Worm (Caenorhabditis elegans) whole organism, dauer: Measurements from ENCODE around the gene K09C4.5.

Source experiments
- unc-62 ChIP-seq: sonication (generic microtip); optimal IDR thresholded peaks from 2 replicates; lab custom pipeline; 2017; ENCODE audit warnings: missing biosample characterization, missing genetic modification reagents, missing genetic modification characterization

Gene K09C4.5

DNA sequence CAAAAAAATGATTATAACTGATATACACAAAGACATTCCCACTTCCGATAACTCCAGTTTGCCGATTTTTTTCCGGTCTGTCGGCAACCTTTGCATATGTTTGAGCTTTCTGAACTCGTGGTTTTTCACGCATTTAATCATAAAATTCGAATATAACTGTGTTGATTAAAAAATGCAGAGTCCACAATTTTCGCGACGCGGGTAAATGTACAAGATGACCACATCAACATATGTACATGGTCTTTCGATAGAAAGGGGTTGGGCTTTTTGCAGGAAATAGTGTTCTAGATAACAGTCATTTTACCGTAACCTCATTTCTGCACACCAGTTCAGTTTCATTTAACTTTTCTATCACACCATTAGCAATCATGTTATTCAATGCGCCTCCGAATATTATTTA, at the start of gene K09C4.5:
K09C4.5 (plus strand) TSS at position 326 of the 400 bp plus-strand sequence.
- no peak for TF ChIP-seq unc-62 (GFP tag; lab: Kevin White, UChicago)

- no peak for TF ChIP-seq unc-62 (GFP tag; lab: Kevin White, UChicago)
Measured at ce11 chrX:3235358-3235816, 47.0 kb upstream of the K09C4.5 start, which contains the start of gene F28B4.3. Gene F28B4.3, minus strand, starts transcription at chrX:3235408.

ce11 chrX:3243614-3244013, 38.8 kb upstream of the K09C4.5 start, which contains the start of gene irg-7:
Gene irg-7, minus strand, starts transcription at chrX:3243636.
- TF ChIP-seq unc-62 (GFP tag; lab: Kevin White, UChicago), result no peak

DNA sequence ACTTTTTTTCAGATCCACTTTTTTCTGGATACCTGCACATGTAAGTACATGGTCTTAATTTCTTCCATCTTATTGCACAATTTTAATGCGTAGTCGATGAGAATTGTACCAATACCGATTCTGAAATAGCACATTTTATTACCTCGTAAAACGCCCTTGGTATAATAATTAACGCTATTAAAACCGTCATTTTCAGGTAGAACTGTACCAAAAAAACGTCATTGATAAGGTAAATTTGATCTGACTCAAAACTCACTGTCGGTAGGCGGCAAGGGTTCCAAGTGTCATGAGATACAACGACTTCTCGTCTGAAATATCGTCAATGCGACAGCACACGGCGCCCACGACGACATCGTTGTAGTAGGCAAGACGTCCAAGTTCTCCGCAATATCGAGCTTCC, 38.0 kb upstream of the K09C4.5 start:
- TF ChIP-seq unc-62 (GFP tag; lab: Kevin White, UChicago), result no peak

DNA sequence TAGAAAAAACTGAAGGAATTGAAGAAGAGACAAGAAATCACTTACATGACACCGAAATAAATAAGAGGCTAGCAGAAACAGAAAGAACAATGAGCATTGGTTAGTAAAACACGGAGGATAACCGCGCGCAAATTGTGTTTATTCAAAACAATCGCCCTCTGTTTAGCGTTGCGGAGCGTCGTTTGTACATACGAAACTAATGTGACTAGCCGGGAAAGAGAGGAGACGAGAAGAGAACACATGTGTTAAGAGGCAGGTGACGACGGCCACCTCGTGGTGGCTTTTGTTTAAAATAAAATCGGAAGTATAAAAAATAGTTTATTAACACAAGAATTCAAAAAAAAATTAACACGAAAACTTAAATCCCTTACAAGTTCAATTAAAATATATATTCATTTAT, 36.6 kb upstream of the K09C4.5 start, which contains the start of gene F40F4.7:
F40F4.7 (minus strand) TSS at position 122 of the 400 bp plus-strand sequence.
- TF ChIP-seq unc-62 (GFP tag; lab: Kevin White, UChicago), result no peak

DNA sequence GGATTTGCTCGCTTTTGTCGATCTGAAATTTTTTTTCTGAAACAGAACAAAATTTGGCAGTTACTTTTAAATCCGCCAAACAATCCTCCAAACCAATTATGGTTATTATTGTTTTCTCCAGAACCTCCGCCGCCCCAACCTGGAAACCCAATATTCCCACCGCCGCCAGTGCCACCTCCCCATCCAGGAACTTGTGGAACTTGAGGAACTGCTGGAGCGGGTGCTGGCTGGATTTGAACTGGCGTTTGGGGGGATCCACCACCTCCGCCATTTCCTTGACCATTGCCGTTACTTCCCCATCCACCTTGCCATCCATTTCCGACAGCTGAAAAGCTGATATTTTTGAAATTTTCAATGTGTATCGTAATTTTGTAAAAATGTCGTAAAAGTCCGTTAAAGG, 34.7 kb upstream of the K09C4.5 start:
- no peak for TF ChIP-seq unc-62 (GFP tag; lab: Kevin White, UChicago)

- no peak for TF ChIP-seq unc-62 (GFP tag; lab: Kevin White, UChicago)
Measured at ce11 chrX:3250481-3251091, 31.8 kb upstream of the K09C4.5 start, which contains the start of gene pqn-37. Gene pqn-37, minus strand, starts transcription at chrX:3250531.

DNA sequence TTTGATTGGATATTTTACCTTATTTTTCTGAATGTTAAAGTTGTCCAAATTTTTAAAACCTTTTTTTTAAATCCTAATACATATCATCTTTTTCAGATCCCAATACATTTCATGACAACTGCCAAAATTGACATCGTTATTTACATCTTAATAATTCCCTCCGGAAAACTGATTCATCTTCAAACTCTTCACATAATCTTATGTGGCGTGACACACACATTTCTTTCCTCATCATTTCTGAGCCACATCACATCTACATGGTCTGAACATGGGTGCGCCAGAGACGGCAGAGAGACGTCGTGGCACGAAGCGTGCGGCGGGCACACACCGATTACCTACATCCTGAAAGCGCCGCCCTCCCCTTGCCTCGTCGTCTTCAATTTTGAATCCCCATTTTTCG, 29.9 kb upstream of the K09C4.5 start, which contains the start of gene tba-9:
tba-9 (plus strand) TSS at position 301 of the 400 bp plus-strand sequence.
- no peak for TF ChIP-seq unc-62 (GFP tag; lab: Kevin White, UChicago)

ce11 chrX:3256784-3257493, 25.5 kb upstream of the K09C4.5 start, which contains the start of gene lbp-3:
Gene lbp-3, plus strand, starts transcription at chrX:3257372.
- TF ChIP-seq unc-62 (GFP tag; lab: Kevin White, UChicago), result no peak

DNA sequence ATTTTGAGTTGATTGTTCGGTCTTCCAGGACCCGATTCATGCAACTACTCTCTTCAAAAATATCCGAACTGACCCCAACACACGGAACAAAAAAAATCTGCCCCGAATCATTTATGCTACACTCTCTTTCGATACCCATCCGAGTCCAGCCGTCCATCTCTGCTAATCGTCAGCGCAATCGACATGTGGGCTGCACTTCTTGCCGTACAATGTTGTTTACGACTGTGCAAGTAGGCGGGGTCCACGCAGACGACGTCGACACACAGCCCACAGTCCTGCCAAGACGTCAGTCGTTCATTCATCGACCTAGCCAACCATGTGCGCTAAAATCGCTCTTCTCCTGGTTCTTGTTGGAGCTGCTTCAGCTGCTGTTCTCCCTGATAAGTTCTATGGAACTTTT, 23.6 kb upstream of the K09C4.5 start, which contains the start of gene lbp-1:
lbp-1 (plus strand) TSS at position 301 of the 400 bp plus-strand sequence.
- no peak for TF ChIP-seq unc-62 (GFP tag; lab: Kevin White, UChicago)

DNA sequence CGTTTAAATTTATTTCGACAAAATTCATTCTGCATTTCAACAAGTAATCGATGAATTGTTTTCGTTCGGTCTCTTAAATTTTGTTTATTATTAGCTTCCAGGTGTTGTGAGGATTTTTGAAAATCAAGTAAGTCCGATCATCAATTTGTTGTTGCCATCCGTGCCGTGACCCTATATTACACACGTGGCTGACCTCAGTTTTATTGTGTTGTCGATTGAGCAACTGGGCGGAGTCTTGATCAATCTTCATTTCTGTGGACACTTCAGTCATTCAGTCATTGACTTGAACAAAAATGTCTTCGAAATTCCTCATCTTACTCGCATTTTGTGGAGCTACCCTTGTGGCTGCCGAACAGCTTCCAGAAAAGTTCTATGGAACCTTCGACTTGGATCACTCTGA, 21.9 kb upstream of the K09C4.5 start, which contains the start of gene lbp-2:
lbp-2 (plus strand) TSS at position 102 of the 400 bp plus-strand sequence.
- TF ChIP-seq unc-62 (GFP tag; lab: Kevin White, UChicago), result no peak

ce11 chrX:3262600-3262999, 19.8 kb upstream of the K09C4.5 start, which contains the start of gene fbxb-71:
Gene fbxb-71, plus strand, starts transcription at chrX:3262900.
- no peak for TF ChIP-seq unc-62 (GFP tag; lab: Kevin White, UChicago)

ce11 chrX:3270806-3271205, 11.6 kb upstream of the K09C4.5 start, which contains the start of gene sul-1:
Gene sul-1, minus strand, starts transcription at chrX:3270906.
- TF ChIP-seq unc-62 (GFP tag; lab: Kevin White, UChicago), result no peak

DNA sequence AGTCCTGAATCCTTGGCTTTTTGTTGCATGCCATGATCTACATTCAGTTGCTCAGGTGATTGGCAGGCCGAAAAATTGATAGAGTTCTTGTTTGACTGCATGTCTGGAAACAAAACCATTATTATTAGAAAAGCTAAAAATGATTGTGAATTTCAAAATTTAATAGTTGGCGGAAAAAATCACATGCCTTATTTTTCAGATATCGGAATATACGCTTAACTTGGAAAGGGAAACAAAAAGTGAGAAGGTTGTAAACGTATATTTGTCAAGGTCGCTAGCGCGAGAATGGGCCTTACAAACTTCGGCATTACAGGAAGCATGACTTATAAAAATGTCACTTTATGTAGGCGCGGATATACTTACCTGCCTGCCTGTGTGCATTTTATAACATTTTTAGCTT, 10.8 kb upstream of the K09C4.5 start, which contains the start of gene K09C4.9:
K09C4.9 (minus strand) TSS at position 101 of the 400 bp plus-strand sequence.
- TF ChIP-seq unc-62 (GFP tag; lab: Kevin White, UChicago), result no peak

DNA sequence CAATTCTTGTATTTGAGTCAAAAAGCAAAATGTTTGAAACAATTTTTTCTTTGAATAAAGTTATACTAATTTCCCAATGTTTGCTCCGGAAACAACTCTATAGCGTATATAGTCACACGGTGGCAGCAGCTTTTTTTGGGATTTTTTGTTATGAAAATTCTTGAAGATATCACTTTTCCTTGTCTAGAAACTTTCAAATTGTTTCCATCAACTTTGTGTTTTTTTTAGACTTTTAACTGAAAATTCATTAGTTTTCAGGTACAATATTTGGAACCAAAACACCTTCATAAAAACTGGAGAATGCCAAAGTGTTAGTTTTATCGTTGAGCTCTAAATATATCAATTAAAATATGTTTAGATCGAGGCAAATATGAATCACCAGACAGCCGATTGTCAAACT, 9.9 kb upstream of the K09C4.5 start, which contains the start of gene K09C4.7:
K09C4.7 (plus strand) TSS at position 301 of the 400 bp plus-strand sequence.
- no peak for TF ChIP-seq unc-62 (GFP tag; lab: Kevin White, UChicago)

DNA sequence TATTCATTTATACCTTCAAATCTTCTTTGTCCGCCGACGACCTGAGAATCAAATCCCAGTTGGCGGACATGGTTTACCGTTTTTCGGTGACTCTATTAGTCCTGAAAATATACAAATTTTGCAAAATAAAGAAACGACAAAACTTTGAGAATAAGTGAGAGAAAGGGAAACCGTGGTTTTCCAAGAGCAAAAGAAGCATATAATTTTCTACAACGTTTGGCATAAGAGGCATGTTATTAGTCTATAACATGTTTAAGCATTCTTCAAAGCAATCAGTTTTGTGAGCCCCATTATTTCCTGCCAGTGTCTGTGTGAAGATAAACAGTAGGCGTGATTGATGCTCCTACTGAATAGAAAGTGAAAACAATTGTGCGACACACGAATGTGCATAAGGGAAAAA, 2.3 kb upstream of the K09C4.5 start, which contains the start of gene K09C4.10:
K09C4.10 (minus strand) TSS at position 101 of the 400 bp plus-strand sequence.
- no peak for TF ChIP-seq unc-62 (GFP tag; lab: Kevin White, UChicago)
